Fruit fly (Drosophila melanogaster) whole organism, embryonic: Measurements from ENCODE around the gene CG4968.

Experiments
- Atf6 ChIP-seq: fragments of 200-800 bp; sonication (Bioruptor generic); IDR thresholded peaks from 2 replicates; pipeline ENCODE4 v1.3.6; 2022; ENCODE audit warnings: missing biosample characterization, missing genetic modification characterization
- CG10366 ChIP-seq: fragments of 200-800 bp; sonication (Bioruptor generic); IDR thresholded peaks from 2 replicates; pipeline ENCODE4 v1.3.6; 2022; ENCODE audit warnings: missing biosample characterization, missing genetic modification characterization
- CG10462 ChIP-seq: fragments of 200-800 bp; sonication (Bioruptor generic); optimal IDR thresholded peaks from 2 replicates; lab custom pipeline; 2016; ENCODE audit warnings: missing biosample characterization, missing genetic modification characterization
- CG11093 ChIP-seq: fragments of 200-800 bp; sonication (Bioruptor generic); IDR thresholded peaks from 3 replicates; pipeline ENCODE4 v1.3.6; 2022; ENCODE audit warnings: missing biosample characterization, missing genetic modification characterization
- CG11723 ChIP-seq: fragments of 200-800 bp; sonication (Bioruptor generic); optimal IDR thresholded peaks from 2 replicates; lab custom pipeline; 2017; ENCODE audit warnings: missing biosample characterization, mild to moderate bottlenecking, missing genetic modification characterization
- CG12155 ChIP-seq: fragments of 200-800 bp; sonication (Bioruptor generic); optimal IDR thresholded peaks from 3 replicates; lab custom pipeline; 2016; ENCODE audit warnings: missing biosample characterization, missing genetic modification characterization
- CG12236 ChIP-seq: fragments of 200-800 bp; sonication (Bioruptor generic); optimal IDR thresholded peaks from 2 replicates; lab custom pipeline; 2016; ENCODE audit warnings: missing biosample characterization, missing genetic modification characterization
- CG14667 ChIP-seq: fragments of 200-800 bp; sonication (Bioruptor generic); IDR thresholded peaks from 2 replicates; pipeline ENCODE4 v1.3.6; 2022; ENCODE audit warnings: missing biosample characterization, missing genetic modification characterization
- CG17186 ChIP-seq: fragments of 200-800 bp; sonication (Bioruptor generic); optimal IDR thresholded peaks from 3 replicates; lab custom pipeline; 2017; ENCODE audit warnings: missing biosample characterization, missing genetic modification reagents, missing genetic modification characterization
- CG17802 ChIP-seq: fragments of 200-800 bp; sonication (Bioruptor generic); optimal IDR thresholded peaks from 2 replicates; lab custom pipeline; 2018; ENCODE audit warnings: missing biosample characterization, mild to moderate bottlenecking, missing genetic modification characterization, moderate library complexity
- CG32767 ChIP-seq: fragments of 200-800 bp; sonication (Bioruptor generic); IDR thresholded peaks from 2 replicates; pipeline ENCODE4 v1.3.6; 2022; ENCODE audit warnings: missing biosample characterization, missing genetic modification characterization
- CG34422 ChIP-seq: fragments of 200-800 bp; sonication (Bioruptor generic); IDR thresholded peaks from 3 replicates; pipeline ENCODE4 v1.3.6; 2022; ENCODE audit warnings: missing biosample characterization, missing genetic modification characterization
- CG4360 ChIP-seq: fragments of 200-800 bp; sonication (Bioruptor generic); IDR thresholded peaks from 2 replicates; pipeline ENCODE4 v1.3.6; 2022; ENCODE audit warnings: missing biosample characterization, missing genetic modification characterization
- CG5180 ChIP-seq: fragments of 200-800 bp; sonication (Bioruptor generic); optimal IDR thresholded peaks from 3 replicates; lab custom pipeline; 2017; ENCODE audit warnings: missing biosample characterization, missing genetic modification characterization, mild to moderate bottlenecking, moderate library complexity, missing genetic modification reagents
- CG5953 ChIP-seq: fragments of 200-800 bp; sonication (Bioruptor generic); IDR thresholded peaks from 2 replicates; pipeline ENCODE4 v1.3.6; 2022; ENCODE audit warnings: missing biosample characterization, missing genetic modification characterization
- CG6791 ChIP-seq: fragments of 200-800 bp; sonication (Bioruptor generic); IDR thresholded peaks from 3 replicates; pipeline ENCODE4 v1.3.6; 2022; ENCODE audit warnings: missing biosample characterization, missing genetic modification characterization; ENCODE audit not compliant: partially characterized antibody
- CoRest ChIP-seq: fragments of 200-800 bp; sonication (Bioruptor generic); optimal IDR thresholded peaks from 3 replicates; lab custom pipeline; 2018; ENCODE audit warnings: missing biosample characterization, mild to moderate bottlenecking, missing genetic modification characterization, moderate library complexity
- Dek ChIP-seq: fragments of 200-800 bp; sonication (Bioruptor generic); optimal IDR thresholded peaks from 3 replicates; lab custom pipeline; 2019; ENCODE audit warnings: missing biosample characterization, mild to moderate bottlenecking, missing genetic modification characterization, moderate library complexity
- Dref ChIP-seq: fragments of 200-800 bp; sonication (Bioruptor generic); IDR thresholded peaks from 2 replicates; pipeline ENCODE4 v1.3.6; 2022; ENCODE audit warnings: missing biosample characterization, missing genetic modification characterization
- Elba2 ChIP-seq: fragments of 200-800 bp; sonication (Bioruptor generic); optimal IDR thresholded peaks from 3 replicates; lab custom pipeline; 2016; ENCODE audit warnings: missing biosample characterization, missing genetic modification characterization
- Fer3 ChIP-seq: fragments of 200-800 bp; sonication (Bioruptor generic); optimal IDR thresholded peaks from 2 replicates; lab custom pipeline; 2018; ENCODE audit warnings: missing biosample characterization, mild to moderate bottlenecking, missing genetic modification characterization, moderate library complexity
- HLH4C ChIP-seq: fragments of 200-800 bp; sonication (Bioruptor generic); IDR thresholded peaks from 3 replicates; pipeline ENCODE4 v1.3.6; 2022; ENCODE audit warnings: missing biosample characterization, missing genetic modification characterization; ENCODE audit not compliant: partially characterized antibody
- HmgD ChIP-seq: fragments of 200-800 bp; sonication (Bioruptor generic); optimal IDR thresholded peaks from 3 replicates; lab custom pipeline; 2016; ENCODE audit warnings: missing biosample characterization, missing genetic modification characterization
- Lhr ChIP-seq: fragments of 200-800 bp; sonication (Bioruptor generic); optimal IDR thresholded peaks from 3 replicates; lab custom pipeline; 2017; ENCODE audit warnings: mild to moderate bottlenecking, missing biosample characterization, missing genetic modification reagents, missing genetic modification characterization
- MESR4 ChIP-seq: fragments of 200-800 bp; sonication (Bioruptor generic); optimal IDR thresholded peaks from 2 replicates; lab custom pipeline; 2018; ENCODE audit warnings: missing biosample characterization, mild to moderate bottlenecking, missing genetic modification characterization, moderate library complexity
- Meics ChIP-seq: fragments of 200-800 bp; sonication (Bioruptor generic); optimal IDR thresholded peaks from 2 replicates; lab custom pipeline; 2017; ENCODE audit warnings: missing biosample characterization, mild to moderate bottlenecking, missing genetic modification characterization
- Poxn ChIP-seq: fragments of 200-800 bp; sonication (Bioruptor generic); IDR thresholded peaks from 2 replicates; pipeline ENCODE4 v1.3.6; 2022; ENCODE audit warnings: missing biosample characterization, missing genetic modification characterization
- Ravus ChIP-seq: fragments of 200-800 bp; sonication (Bioruptor generic); IDR thresholded peaks from 2 replicates; pipeline ENCODE4 v1.3.6; 2022; ENCODE audit warnings: missing biosample characterization, missing genetic modification characterization
- Six4 ChIP-seq: fragments of 200-800 bp; sonication (Bioruptor generic); optimal IDR thresholded peaks from 2 replicates; lab custom pipeline; 2016; ENCODE audit warnings: missing biosample characterization, missing genetic modification characterization
- Sox102F ChIP-seq: fragments of 200-800 bp; sonication (Bioruptor generic); optimal IDR thresholded peaks from 2 replicates; lab custom pipeline; 2018; ENCODE audit warnings: missing biosample characterization, mild to moderate bottlenecking, missing genetic modification characterization, moderate library complexity
- Sry-β ChIP-seq: fragments of 200-800 bp; sonication (Bioruptor generic); optimal IDR thresholded peaks from 2 replicates; lab custom pipeline; 2018; ENCODE audit warnings: missing biosample characterization, mild to moderate bottlenecking, missing genetic modification characterization, moderate library complexity
- TFAM ChIP-seq: fragments of 200-800 bp; sonication (Bioruptor generic); optimal IDR thresholded peaks from 2 replicates; lab custom pipeline; 2017; ENCODE audit warnings: missing biosample characterization, missing genetic modification characterization, inconsistent platforms
- Trl ChIP-seq, 3 experiments: fragments of >200 bp in 2 of 3; fragments of 200-800 bp in 1 of 3; sonication (Bioruptor generic) in 1 of 3; optimal IDR thresholded peaks; 2 replicates in 1 of 3; 3 replicates in 2 of 3; lab custom pipeline; 2016 to 2017; ENCODE audit warnings: missing biosample characterization in 1 of 3, missing genetic modification characterization in 1 of 3
- Xrp1 ChIP-seq: fragments of 200-800 bp; sonication (Bioruptor generic); IDR thresholded peaks from 2 replicates; pipeline ENCODE4 v1.3.6; 2022; ENCODE audit warnings: missing biosample characterization, missing genetic modification characterization
- bowl ChIP-seq: fragments of 200-800 bp; sonication (Bioruptor generic); IDR thresholded peaks from 2 replicates; pipeline ENCODE4 v1.3.6; 2022; ENCODE audit warnings: missing biosample characterization, missing genetic modification characterization
- bsh ChIP-seq, 2 experiments: fragments of 200-800 bp; sonication (Bioruptor generic); optimal IDR thresholded peaks; 2 replicates each; lab custom pipeline; 2017 to 2018; ENCODE audit warnings: mild to moderate bottlenecking in 2 of 2, missing biosample characterization in 2 of 2, missing genetic modification characterization in 2 of 2, moderate library complexity in 1 of 2
- gfzf ChIP-seq: fragments of 200-800 bp; sonication (Bioruptor generic); optimal IDR thresholded peaks from 2 replicates; lab custom pipeline; 2016; ENCODE audit warnings: missing biosample characterization, mild to moderate bottlenecking, missing genetic modification characterization, moderate library complexity
- lab ChIP-seq: fragments of 200-800 bp; sonication (Bioruptor generic); optimal IDR thresholded peaks from 3 replicates; lab custom pipeline; 2017; ENCODE audit warnings: missing biosample characterization, missing genetic modification characterization, mild to moderate bottlenecking, moderate library complexity, missing genetic modification reagents
- lilli ChIP-seq: fragments of 200-800 bp; sonication (Bioruptor generic); optimal IDR thresholded peaks from 3 replicates; lab custom pipeline; 2016; ENCODE audit warnings: missing biosample characterization, missing genetic modification characterization
- luna ChIP-seq: fragments of 200-800 bp; sonication (Bioruptor generic); optimal IDR thresholded peaks from 2 replicates; lab custom pipeline; 2016; ENCODE audit warnings: missing biosample characterization, missing genetic modification characterization
- maf-S ChIP-seq: fragments of 200-800 bp; sonication (Bioruptor generic); optimal IDR thresholded peaks from 2 replicates; lab custom pipeline; 2016; ENCODE audit warnings: missing biosample characterization, missing genetic modification characterization
- repo ChIP-seq: fragments of 200-800 bp; sonication (Bioruptor generic); optimal IDR thresholded peaks from 2 replicates; lab custom pipeline; 2016; ENCODE audit warnings: missing biosample characterization, missing genetic modification characterization
- shn ChIP-seq: fragments of 200-800 bp; sonication (Bioruptor generic); optimal IDR thresholded peaks from 3 replicates; lab custom pipeline; 2016; ENCODE audit warnings: missing biosample characterization, missing genetic modification characterization
- ssp ChIP-seq: fragments of 200-800 bp; sonication (Bioruptor generic); IDR thresholded peaks from 2 replicates; pipeline ENCODE4 v1.3.6; 2022; ENCODE audit warnings: missing biosample characterization, missing genetic modification characterization
- stc ChIP-seq: fragments of 200-800 bp; sonication (Bioruptor generic); IDR thresholded peaks from 2 replicates; pipeline ENCODE4 v1.3.6; 2022; ENCODE audit warnings: missing biosample characterization, missing genetic modification characterization
- unpg ChIP-seq: fragments of 200-800 bp; sonication (Bioruptor generic); optimal IDR thresholded peaks from 3 replicates; lab custom pipeline; 2018; ENCODE audit warnings: missing biosample characterization, mild to moderate bottlenecking, missing genetic modification characterization, moderate library complexity
- usp ChIP-seq: fragments of >200 bp; optimal IDR thresholded peaks from 2 replicates; lab custom pipeline; 2017; ENCODE audit warnings: missing biosample characterization, missing genetic modification characterization
- wdn ChIP-seq: fragments of 200-800 bp; sonication (Bioruptor generic); IDR thresholded peaks from 2 replicates; pipeline ENCODE4 v1.3.6; 2022; ENCODE audit warnings: missing biosample characterization, missing genetic modification characterization
- wor ChIP-seq: fragments of 200-800 bp; sonication (Bioruptor generic); IDR thresholded peaks from 2 replicates; pipeline ENCODE4 v1.3.6; 2022; ENCODE audit warnings: missing biosample characterization, missing genetic modification characterization
- zf30C ChIP-seq: fragments of 200-800 bp; sonication (Bioruptor generic); optimal IDR thresholded peaks from 3 replicates; lab custom pipeline; 2018; ENCODE audit warnings: missing biosample characterization, mild to moderate bottlenecking, missing genetic modification characterization

Gene CG4968

dm6 chr2L:10339212-10339721 is 32.5 kb downstream of the CG4968 start, which contains the start of gene SamDC (continued):
- TF ChIP-seq CG11093, result no peak
- TF ChIP-seq CG10366 (GFP tag; lab: Robert Waterston, UW), result no peak; the same call in 1 of the 2 replicates
- TF ChIP-seq bsh (GFP tag; optimal IDR thresholded peaks at IDR 0.05; lab: Kevin White, UChicago), result peak in 1 of 2 experiments; percentile 49
- TF ChIP-seq CG11723 (GFP tag; lab: Kevin White, UChicago), result peak; percentile 1
- TF ChIP-seq Ravus (GFP tag; lab: Robert Waterston, UW), result no peak
- peak; percentile 87 for TF ChIP-seq CG6791 (GFP tag; lab: Robert Waterston, UW)
- TF ChIP-seq wor (GFP tag; lab: Robert Waterston, UW), result no peak
- peak; percentile 27 for TF ChIP-seq HmgD (GFP tag; lab: Kevin White, UChicago)
- TF ChIP-seq CG14667 (GFP tag; lab: Robert Waterston, UW), result no peak
- TF ChIP-seq CoRest (tag; lab: Kevin White, UChicago), result peak; percentile 66
- peak; percentile 72; the same call in 2 of the 3 replicates for TF ChIP-seq CG34422
- TF ChIP-seq Meics (GFP tag; lab: Kevin White, UChicago), result peak; percentile 25
- no peak for TF ChIP-seq CG32767 (GFP tag; lab: Robert Waterston, UW)
- peak; percentile 68 for TF ChIP-seq Dek
- TF ChIP-seq gfzf (GFP tag; lab: Kevin White, UChicago), result peak; percentile 35
- TF ChIP-seq CG17802 (tag; lab: Kevin White, UChicago), result peak; percentile 91
- TF ChIP-seq shn (GFP tag; lab: Kevin White, UChicago), result no peak
- TF ChIP-seq CG4360 (GFP tag; lab: Robert Waterston, UW), result 0 out of 2 replicates have a peak, but pooled peaks have one; percentile 31
- TF ChIP-seq wdn (GFP tag; lab: Robert Waterston, UW), result no peak
- TF ChIP-seq Trl (optimal IDR thresholded peaks at IDR 0.05; lab: Kevin White, UChicago), result no peak
- TF ChIP-seq Trl (GFP tag; optimal IDR thresholded peaks at IDR 0.05; lab: Kevin White, UChicago), result peak; percentile 58
- TF ChIP-seq CG12155 (GFP tag; lab: Kevin White, UChicago), result peak; percentile 27
- no peak for TF ChIP-seq lab
- TF ChIP-seq luna (GFP tag; lab: Kevin White, UChicago), result no peak
- TF ChIP-seq unpg (GFP tag; lab: Kevin White, UChicago), result peak; percentile 57
- TF ChIP-seq bowl (GFP tag; lab: Robert Waterston, UW), result no peak
- peak; percentile 52 for TF ChIP-seq lilli (GFP tag; lab: Kevin White, UChicago)
- peak; percentile 32; the same call in 1 of the 2 replicates for TF ChIP-seq Xrp1 (GFP tag; lab: Robert Waterston, UW)
- TF ChIP-seq Sry-β (GFP tag; lab: Kevin White, UChicago), result no peak
- peak; percentile 64; the same call in 1 of the 2 replicates for TF ChIP-seq stc
- TF ChIP-seq HLH4C, result peak; percentile 76
- TF ChIP-seq Poxn (GFP tag; lab: Robert Waterston, UW), result no peak
- TF ChIP-seq Fer3, result peak; percentile 34
- TF ChIP-seq Lhr (GFP tag; lab: Kevin White, UChicago), result peak; percentile 79
- TF ChIP-seq Atf6 (GFP tag; lab: Robert Waterston, UW), result peak; percentile 46; the same call in 1 of the 2 replicates
- TF ChIP-seq usp (GFP tag; lab: Kevin White, UChicago), result no peak
- no peak for TF ChIP-seq maf-S
- TF ChIP-seq TFAM (GFP tag; lab: Kevin White, UChicago), result no peak
- no peak for TF ChIP-seq CG5953 (GFP tag; lab: Robert Waterston, UW)
- TF ChIP-seq CG10462, result no peak
- no peak for TF ChIP-seq CG12236 (GFP tag; lab: Kevin White, UChicago)
- no peak for TF ChIP-seq Elba2
- no peak for TF ChIP-seq CG17186
- TF ChIP-seq ssp, result peak; percentile 98
- TF ChIP-seq Six4 (GFP tag; lab: Kevin White, UChicago), result no peak
- no peak for TF ChIP-seq zf30C
- peak; percentile 54 for TF ChIP-seq Sox102F (GFP tag; lab: Kevin White, UChicago)
- peak; percentile 88 for TF ChIP-seq MESR4 (GFP tag; lab: Kevin White, UChicago)
- peak; percentile 91 for TF ChIP-seq Dref (GFP tag; lab: Robert Waterston, UW)
- TF ChIP-seq CG5180 (GFP tag; lab: Kevin White, UChicago), result peak; percentile 59
- TF ChIP-seq repo (GFP tag; lab: Kevin White, UChicago), result no peak
